Fruit fly (Drosophila melanogaster): ENCODE measurements around the gene CAH16.

The CAH16 gene

dm6 chr3R:31231134-31231533 lies 28.9 kb upstream of the CAH16 start:
- TF ChIP-seq noc (tag; optimal IDR thresholded peaks at IDR 0.05): no peak

DNA sequence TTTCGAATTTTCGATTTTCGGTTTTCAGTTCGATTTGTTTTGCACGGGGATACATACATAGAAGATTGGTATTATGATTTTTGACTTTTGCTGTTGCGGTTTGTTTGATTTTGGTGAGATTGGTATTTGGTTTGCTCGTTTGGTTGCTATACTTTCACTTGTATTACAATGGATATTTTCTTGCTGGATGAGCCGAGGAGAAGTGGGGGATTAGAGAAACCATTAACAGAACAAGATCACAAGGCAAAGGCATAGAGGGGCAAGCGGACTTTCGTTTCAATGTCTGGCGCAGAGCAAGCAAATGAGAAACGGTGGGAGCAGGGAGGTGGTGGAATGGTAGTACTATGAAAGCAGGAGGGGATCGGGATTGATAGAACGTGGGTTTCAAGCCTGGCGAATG lies 27.8 kb upstream of the CAH16 start, which contains the start of gene CG15563:
CG15563 (minus strand) TSS at position 101 of the 400 bp plus-strand sequence.
- no peak for TF ChIP-seq noc (tag; optimal IDR thresholded peaks at IDR 0.05)

DNA sequence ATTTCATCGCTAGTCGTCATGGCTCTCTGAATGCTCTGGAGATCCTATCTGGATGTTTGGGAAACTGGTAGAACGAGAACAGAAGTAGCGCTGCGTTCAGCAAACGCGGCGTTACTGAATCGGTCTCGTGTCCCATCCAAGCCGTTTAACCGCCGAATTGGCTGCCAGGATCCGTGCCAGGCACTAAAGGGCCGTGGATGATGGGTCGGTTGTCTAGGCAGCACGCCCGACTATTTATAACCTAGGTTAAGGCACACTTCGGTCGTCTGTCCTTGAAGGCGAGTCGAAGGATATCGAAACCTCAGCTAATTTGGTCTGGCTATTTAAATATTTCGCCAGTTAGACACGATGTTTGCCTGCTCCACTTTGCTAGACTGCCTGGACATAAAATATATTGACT lies 24.8 kb upstream of the CAH16 start, which contains the start of gene CG15564:
CG15564 (minus strand) TSS at position 101 of the 400 bp plus-strand sequence.
- no peak for TF ChIP-seq noc (tag; optimal IDR thresholded peaks at IDR 0.05)

- TF ChIP-seq noc (tag; optimal IDR thresholded peaks at IDR 0.05): no peak
Observed at dm6 chr3R:31240023-31240422, 20.0 kb upstream of the CAH16 start.

- no peak for TF ChIP-seq noc (tag; optimal IDR thresholded peaks at IDR 0.05)
Observed at dm6 chr3R:31241109-31241508, 18.9 kb upstream of the CAH16 start.

- TF ChIP-seq noc (tag; optimal IDR thresholded peaks at IDR 0.05): no peak
Observed at dm6 chr3R:31243079-31243668, 16.9 kb upstream of the CAH16 start.

dm6 chr3R:31245785-31246184 lies 14.3 kb upstream of the CAH16 start:
- TF ChIP-seq noc (tag; optimal IDR thresholded peaks at IDR 0.05): no peak

dm6 chr3R:31247281-31247995 lies 12.6 kb upstream of the CAH16 start:
- no peak for TF ChIP-seq noc (tag; optimal IDR thresholded peaks at IDR 0.05)

DNA sequence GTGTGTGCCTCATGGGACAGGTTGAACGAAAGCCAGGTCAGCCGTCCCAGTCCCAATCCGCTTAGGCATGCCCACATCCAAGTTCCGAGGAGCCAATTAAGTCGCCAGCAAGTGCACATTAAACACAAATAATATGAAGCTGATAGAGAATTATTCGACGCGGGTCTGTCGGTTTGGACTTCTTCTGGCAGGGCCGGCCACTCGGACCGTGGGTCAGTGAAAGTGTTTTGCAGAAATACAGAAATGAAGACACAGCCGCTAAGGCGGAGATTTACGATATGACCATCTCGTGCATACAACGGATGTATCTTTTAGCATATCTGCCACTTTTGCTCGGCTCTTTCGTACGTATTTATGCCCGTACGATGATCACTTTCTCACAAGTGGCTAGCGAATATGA lies 11.8 kb upstream of the CAH16 start:
- no peak for TF ChIP-seq noc (tag; optimal IDR thresholded peaks at IDR 0.05)

- peak; percentile 48 for TF ChIP-seq noc (tag; optimal IDR thresholded peaks at IDR 0.05)
Observed at dm6 chr3R:31250426-31251034, 9.5 kb upstream of the CAH16 start.

DNA sequence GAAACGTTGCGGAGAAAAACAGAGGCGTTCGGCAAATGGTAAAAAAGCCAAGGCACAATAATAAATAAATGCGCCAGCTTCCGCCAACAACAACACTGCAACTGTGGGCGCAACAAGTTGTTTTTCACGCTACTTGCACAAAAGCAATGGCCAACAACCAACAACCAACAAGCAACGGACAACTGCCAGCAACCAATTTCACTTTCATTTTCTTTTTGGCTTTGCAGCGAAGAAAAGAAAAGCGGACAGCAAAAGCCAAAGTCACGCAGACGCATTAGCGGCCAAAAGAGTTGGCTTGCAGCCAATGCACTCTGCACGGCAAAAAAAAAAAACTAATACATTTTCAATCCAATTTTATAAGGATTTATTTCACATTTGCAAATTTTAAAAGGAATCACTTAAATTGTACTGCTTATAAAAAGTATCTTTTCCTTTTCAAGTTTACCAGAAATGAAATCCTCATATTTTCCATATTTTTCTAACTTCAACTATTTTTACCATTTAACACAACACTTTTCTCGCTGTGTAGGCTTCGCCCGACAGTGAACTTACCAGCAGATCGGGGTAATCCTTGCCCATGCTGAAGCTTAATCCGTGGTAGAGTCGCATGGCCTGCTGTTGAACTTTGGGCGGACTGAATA lies 8.8 kb upstream of the CAH16 start:
- no peak for TF ChIP-seq noc (tag; optimal IDR thresholded peaks at IDR 0.05)

DNA sequence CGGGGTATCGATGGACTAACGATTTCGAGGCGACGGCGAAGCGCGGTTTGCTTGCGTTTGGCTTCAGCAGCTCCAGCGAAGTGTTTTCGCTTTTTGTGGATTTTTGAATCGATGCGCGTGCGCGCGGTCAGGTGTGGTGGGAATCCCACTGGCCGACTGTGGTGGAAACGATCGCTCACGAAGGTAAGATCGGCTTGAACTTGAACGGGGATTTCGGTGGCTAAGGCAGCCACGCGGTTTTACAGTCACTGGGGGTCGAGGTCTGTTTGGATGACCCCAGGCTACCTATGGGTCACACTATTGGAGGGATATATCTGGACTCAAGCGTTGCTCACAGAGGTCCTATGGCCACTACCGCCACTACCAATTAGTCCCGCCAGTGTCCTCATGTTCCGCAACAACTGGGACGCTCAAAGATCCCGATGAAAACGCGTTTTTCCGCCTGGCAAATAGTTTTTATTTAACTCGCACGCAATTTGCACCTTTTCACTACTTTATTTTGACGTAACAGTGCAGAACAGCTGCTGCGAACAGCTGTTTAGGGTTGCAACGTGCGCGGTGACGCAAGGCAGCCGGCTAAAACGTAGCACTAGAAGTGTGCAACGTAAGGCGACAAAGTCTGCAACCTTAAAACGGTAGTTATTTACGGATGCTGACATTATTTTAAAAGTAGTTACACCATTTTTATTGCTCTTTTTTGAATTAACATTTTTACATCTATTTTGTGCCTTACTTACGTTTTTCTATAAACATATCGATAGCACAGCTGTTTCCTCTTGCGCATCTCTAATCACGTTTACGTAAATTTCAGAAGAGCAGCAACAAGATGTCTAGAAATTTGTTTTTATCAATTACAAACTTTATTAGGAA lies 7.7 kb upstream of the CAH16 start, which contains the start of the genes qless and mRpL32:
qless (minus strand) TSS at position 516 of the 870 bp plus-strand sequence.
mRpL32 (plus strand) TSS at position 780 of the 870 bp plus-strand sequence.
- TF ChIP-seq noc (tag; optimal IDR thresholded peaks at IDR 0.05): no peak

dm6 chr3R:31254808-31255207 lies 5.2 kb upstream of the CAH16 start, which contains the start of the genes CG1750 and spn-F:
CG1750 (minus strand) TSS chr3R:31254900.
spn-F (plus strand) TSS chr3R:31255127.
- no peak for TF ChIP-seq noc (tag; optimal IDR thresholded peaks at IDR 0.05)

- no peak for TF ChIP-seq noc (tag; optimal IDR thresholded peaks at IDR 0.05)
Observed at dm6 chr3R:31257299-31257698, 2.7 kb upstream of the CAH16 start, which contains the start of gene CAH6. CAH6 (plus strand) TSS chr3R:31257599.

DNA sequence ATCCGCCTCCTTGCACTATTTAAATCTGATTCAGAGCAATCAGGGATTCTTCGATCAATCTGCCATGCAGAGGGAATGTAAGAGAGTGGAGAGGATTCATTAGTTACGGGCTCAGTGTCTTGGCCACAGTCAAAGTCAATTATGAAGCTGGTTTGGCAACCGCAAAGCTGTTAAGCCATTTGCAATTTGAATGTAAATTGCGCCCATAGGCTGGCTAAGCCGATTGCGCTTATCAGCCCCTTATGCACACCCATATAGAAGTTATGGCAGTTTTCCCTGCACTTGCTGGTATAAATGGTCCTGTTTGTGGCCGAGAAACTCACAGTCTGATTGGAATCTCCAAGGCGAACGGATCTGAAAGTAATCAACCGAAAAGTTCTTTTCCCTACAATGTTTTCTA lies 2.3 kb downstream of the CAH16 start, which contains the start of gene CAH5:
CAH5 (plus strand) TSS at position 301 of the 400 bp plus-strand sequence.
- TF ChIP-seq noc (tag; optimal IDR thresholded peaks at IDR 0.05): no peak
